Worm (Caenorhabditis elegans) whole organism, L1 larva: ENCODE results near the gene F14F7.4.

Experiments used
- fos-1 ChIP-seq: fragments of 150-350 bp; optimal IDR thresholded peaks from 2 replicates; lab custom pipeline; 2014; ENCODE audit warnings: missing biosample characterization, missing genetic modification characterization
- lin-13 ChIP-seq: fragments of 150-350 bp; optimal IDR thresholded peaks from 2 replicates; lab custom pipeline; 2014; ENCODE audit warnings: missing biosample characterization, missing genetic modification reagents, missing genetic modification characterization
- pqm-1 ChIP-seq: sonication (generic microtip); optimal IDR thresholded peaks from 3 replicates; lab custom pipeline; 2017; ENCODE audit warnings: missing biosample characterization, missing genetic modification characterization
- rnt-1 ChIP-seq: sonication (generic microtip); optimal IDR thresholded peaks from 2 replicates; lab custom pipeline; 2016; ENCODE audit warnings: mild to moderate bottlenecking, missing genetic modification characterization, moderate library complexity, missing compliant biosample characterization
- snpc-4 ChIP-seq: fragments of 150-350 bp; optimal IDR thresholded peaks from 2 replicates; lab custom pipeline; 2014; ENCODE audit warnings: missing biosample characterization, missing genetic modification characterization

- TF ChIP-seq rnt-1 (tag; lab: Kevin White, UChicago) (no peak), fos-1 (tag; lab: Kevin White, UChicago) (no peak), snpc-4 (tag; lab: Kevin White, UChicago) (no peak), pqm-1 (tag; lab: Kevin White, UChicago) (no peak), lin-13 (GFP tag; lab: Kevin White, UChicago) (no peak)
These were observed 28.6 kb upstream of the F14F7.4 start for ce11 chrIII:13058140-13058539.
